Worm (Caenorhabditis elegans): ENCODE results near the gene R08D7.4.

ce11 chrIII:8988061-8988460, 16.4 kb downstream of the R08D7.4 start:
- TF ChIP-seq elt-3 (tag; optimal IDR thresholded peaks at IDR 0.05): no peak
- TF ChIP-seq lin-39 (tag; optimal IDR thresholded peaks at IDR 0.05): no peak
